Fruit fly (Drosophila melanogaster) whole organism, embryonic: Measurements from ENCODE around the gene Mtl.

Experiments
- Abd-B ChIP-seq: fragments of 200-800 bp; sonication (Bioruptor generic); optimal IDR thresholded peaks from 2 replicates; lab custom pipeline; 2018; ENCODE audit warnings: missing biosample characterization, mild to moderate bottlenecking, missing genetic modification characterization, moderate library complexity
- Atf6 ChIP-seq: fragments of 200-800 bp; sonication (Bioruptor generic); IDR thresholded peaks from 2 replicates; pipeline ENCODE4 v1.3.6; 2022; ENCODE audit warnings: missing biosample characterization, missing genetic modification characterization
- Blimp-1 ChIP-seq: fragments of 200-800 bp; sonication (Bioruptor generic); optimal IDR thresholded peaks from 3 replicates; lab custom pipeline; 2018; ENCODE audit warnings: missing biosample characterization, missing genetic modification characterization, mild to moderate bottlenecking, moderate library complexity, missing genetic modification reagents
- CG10147 ChIP-seq: fragments of 200-800 bp; sonication (Bioruptor generic); optimal IDR thresholded peaks from 2 replicates; lab custom pipeline; 2019; ENCODE audit warnings: missing biosample characterization, mild to moderate bottlenecking, missing genetic modification characterization, moderate library complexity
- CG10267 ChIP-seq: fragments of 200-800 bp; sonication (Bioruptor generic); optimal IDR thresholded peaks from 2 replicates; lab custom pipeline; 2018; ENCODE audit warnings: missing biosample characterization, mild to moderate bottlenecking, missing genetic modification characterization, moderate library complexity
- CG11456 ChIP-seq: fragments of 200-800 bp; sonication (Bioruptor generic); IDR thresholded peaks from 3 replicates; pipeline ENCODE4 v1.3.6; 2022; ENCODE audit warnings: missing biosample characterization, missing genetic modification characterization
- CG11723 ChIP-seq: fragments of 200-800 bp; sonication (Bioruptor generic); optimal IDR thresholded peaks from 2 replicates; lab custom pipeline; 2017; ENCODE audit warnings: missing biosample characterization, mild to moderate bottlenecking, missing genetic modification characterization
- CG16813 ChIP-seq: fragments of 200-800 bp; sonication (Bioruptor generic); IDR thresholded peaks from 3 replicates; pipeline ENCODE4 v1.3.6; 2022; ENCODE audit warnings: missing biosample characterization, missing genetic modification characterization; ENCODE audit not compliant: partially characterized antibody
- CG18764 ChIP-seq: fragments of 200-800 bp; sonication (Bioruptor generic); optimal IDR thresholded peaks from 3 replicates; lab custom pipeline; 2016; ENCODE audit warnings: missing biosample characterization, missing genetic modification characterization
- CG3163 ChIP-seq: fragments of 200-800 bp; sonication (Bioruptor generic); optimal IDR thresholded peaks from 3 replicates; lab custom pipeline; 2016; ENCODE audit warnings: missing biosample characterization, missing genetic modification characterization
- CG3281 ChIP-seq: fragments of 200-800 bp; sonication (Bioruptor generic); optimal IDR thresholded peaks from 3 replicates; lab custom pipeline; 2017; ENCODE audit warnings: missing biosample characterization, mild to moderate bottlenecking, missing genetic modification characterization
- CG3995 ChIP-seq: fragments of 200-800 bp; sonication (Bioruptor generic); optimal IDR thresholded peaks from 3 replicates; lab custom pipeline; 2016; ENCODE audit warnings: missing biosample characterization, missing genetic modification characterization
- CG5180 ChIP-seq: fragments of 200-800 bp; sonication (Bioruptor generic); optimal IDR thresholded peaks from 3 replicates; lab custom pipeline; 2017; ENCODE audit warnings: missing biosample characterization, missing genetic modification characterization, mild to moderate bottlenecking, moderate library complexity, missing genetic modification reagents
- CG7556 ChIP-seq: fragments of 200-800 bp; sonication (Bioruptor generic); optimal IDR thresholded peaks from 2 replicates; lab custom pipeline; 2017; ENCODE audit warnings: missing biosample characterization, mild to moderate bottlenecking, missing genetic modification characterization
- CG8765 ChIP-seq: fragments of 200-800 bp; sonication (Bioruptor generic); IDR thresholded peaks from 2 replicates; pipeline ENCODE4 v1.3.6; 2022; ENCODE audit warnings: missing biosample characterization, missing genetic modification characterization
- CG9817 ChIP-seq: fragments of 200-800 bp; sonication (Bioruptor generic); optimal IDR thresholded peaks from 2 replicates; lab custom pipeline; 2018; ENCODE audit warnings: missing biosample characterization, mild to moderate bottlenecking, missing genetic modification characterization, moderate library complexity
- CG9932 ChIP-seq: fragments of 200-800 bp; sonication (Bioruptor generic); IDR thresholded peaks from 2 replicates; pipeline ENCODE4 v1.3.6; 2022; ENCODE audit warnings: missing biosample characterization, missing genetic modification characterization
- D19B ChIP-seq: fragments of 200-800 bp; sonication (Bioruptor generic); optimal IDR thresholded peaks from 2 replicates; lab custom pipeline; 2017; ENCODE audit warnings: missing biosample characterization, mild to moderate bottlenecking, missing genetic modification characterization
- Doc2 ChIP-seq: fragments of 200-800 bp; sonication (Bioruptor generic); IDR thresholded peaks from 2 replicates; pipeline ENCODE4 v1.3.6; 2022; ENCODE audit warnings: missing biosample characterization, missing genetic modification characterization
- E2f1 ChIP-seq: fragments of 200-800 bp; sonication (Bioruptor generic); IDR thresholded peaks from 2 replicates; pipeline ENCODE4 v1.3.6; 2022; ENCODE audit warnings: missing biosample characterization, missing genetic modification characterization
- H2.0 ChIP-seq: fragments of 200-800 bp; sonication (Bioruptor generic); IDR thresholded peaks from 2 replicates; pipeline ENCODE4 v1.3.6; 2022; ENCODE audit warnings: missing biosample characterization, missing genetic modification characterization
- Hand ChIP-seq: fragments of 200-800 bp; sonication (Bioruptor generic); optimal IDR thresholded peaks from 2 replicates; lab custom pipeline; 2017; ENCODE audit warnings: mild to moderate bottlenecking, missing biosample characterization, missing genetic modification reagents, missing genetic modification characterization
- HmgZ ChIP-seq: fragments of 200-800 bp; sonication (Bioruptor generic); optimal IDR thresholded peaks from 2 replicates; lab custom pipeline; 2018; ENCODE audit warnings: missing biosample characterization, mild to moderate bottlenecking, missing genetic modification characterization
- Hr39 ChIP-seq: fragments of >200 bp; optimal IDR thresholded peaks from 2 replicates; lab custom pipeline; 2017
- Max ChIP-seq: fragments of 200-800 bp; sonication (Bioruptor generic); optimal IDR thresholded peaks from 2 replicates; lab custom pipeline; 2016; ENCODE audit warnings: missing biosample characterization, mild to moderate bottlenecking, missing genetic modification characterization
- NC2α ChIP-seq: fragments of 200-800 bp; sonication (Bioruptor generic); optimal IDR thresholded peaks from 2 replicates; lab custom pipeline; 2016; ENCODE audit warnings: missing biosample characterization, missing genetic modification characterization
- Nf-YC ChIP-seq: fragments of 200-800 bp; optimal IDR thresholded peaks from 3 replicates; lab custom pipeline; 2019; ENCODE audit warnings: missing biosample characterization, mild to moderate bottlenecking, missing genetic modification characterization, moderate library complexity
- Trl ChIP-seq, 3 experiments: fragments of >200 bp in 2 of 3; fragments of 200-800 bp in 1 of 3; sonication (Bioruptor generic) in 1 of 3; optimal IDR thresholded peaks; 2 replicates in 1 of 3; 3 replicates in 2 of 3; lab custom pipeline; 2016 to 2017; ENCODE audit warnings: missing biosample characterization in 1 of 3, missing genetic modification characterization in 1 of 3
- ap ChIP-seq: fragments of 200-800 bp; sonication (Bioruptor generic); IDR thresholded peaks from 2 replicates; pipeline ENCODE4 v1.3.6; 2022; ENCODE audit warnings: missing biosample characterization, missing genetic modification characterization
- ci ChIP-seq: fragments of 200-800 bp; sonication (Bioruptor generic); IDR thresholded peaks from 3 replicates; pipeline ENCODE4 v1.3.6; 2022; ENCODE audit warnings: missing biosample characterization, missing genetic modification characterization
- dimm ChIP-seq: fragments of 200-800 bp; sonication (Bioruptor generic); IDR thresholded peaks from 2 replicates; pipeline ENCODE4 v1.3.6; 2022; ENCODE audit warnings: missing biosample characterization, missing genetic modification characterization
- dmrt99B ChIP-seq: fragments of 200-800 bp; sonication (Bioruptor generic); optimal IDR thresholded peaks from 2 replicates; lab custom pipeline; 2018; ENCODE audit warnings: missing biosample characterization, mild to moderate bottlenecking, missing genetic modification characterization, moderate library complexity
- esg ChIP-seq: fragments of 200-800 bp; sonication (Bioruptor generic); conservative IDR thresholded peaks from 2 replicates; pipeline ENCODE4 v1.3.6; 2022; ENCODE audit warnings: missing biosample characterization, missing genetic modification characterization
- fd96Cb ChIP-seq: fragments of 200-800 bp; sonication (Bioruptor generic); optimal IDR thresholded peaks from 2 replicates; lab custom pipeline; 2018; ENCODE audit warnings: missing biosample characterization, mild to moderate bottlenecking, missing genetic modification characterization, moderate library complexity
- gce ChIP-seq: fragments of 200-800 bp; sonication (Bioruptor generic); IDR thresholded peaks from 3 replicates; pipeline ENCODE4 v1.3.6; 2022; ENCODE audit warnings: missing biosample characterization, missing genetic modification characterization
- grau ChIP-seq: fragments of 200-800 bp; optimal IDR thresholded peaks from 3 replicates; lab custom pipeline; 2019; ENCODE audit warnings: missing biosample characterization, mild to moderate bottlenecking, missing genetic modification characterization, moderate library complexity
- gro ChIP-seq: fragments of 200-800 bp; sonication (Bioruptor generic); optimal IDR thresholded peaks from 2 replicates; lab custom pipeline; 2016; ENCODE audit warnings: missing biosample characterization, missing genetic modification characterization
- gsb-n ChIP-seq: fragments of 200-800 bp; sonication (Bioruptor generic); optimal IDR thresholded peaks from 3 replicates; lab custom pipeline; 2018; ENCODE audit warnings: missing biosample characterization, mild to moderate bottlenecking, missing genetic modification characterization
- lilli ChIP-seq: fragments of 200-800 bp; sonication (Bioruptor generic); optimal IDR thresholded peaks from 3 replicates; lab custom pipeline; 2016; ENCODE audit warnings: missing biosample characterization, missing genetic modification characterization
- lmd ChIP-seq: fragments of 200-800 bp; sonication (Bioruptor generic); IDR thresholded peaks from 2 replicates; pipeline ENCODE4 v1.3.6; 2022; ENCODE audit warnings: missing biosample characterization, missing genetic modification characterization
- nerfin-2 ChIP-seq: fragments of 200-800 bp; sonication (Bioruptor generic); IDR thresholded peaks from 2 replicates; pipeline ENCODE4 v1.3.6; 2022; ENCODE audit warnings: missing biosample characterization, missing genetic modification characterization; ENCODE audit not compliant: partially characterized antibody
- phol ChIP-seq: fragments of 200-800 bp; sonication (Bioruptor generic); optimal IDR thresholded peaks from 3 replicates; lab custom pipeline; 2018; ENCODE audit warnings: missing biosample characterization, mild to moderate bottlenecking, missing genetic modification characterization, moderate library complexity
- pita ChIP-seq: fragments of 200-800 bp; sonication (Bioruptor generic); optimal IDR thresholded peaks from 2 replicates; lab custom pipeline; 2017; ENCODE audit warnings: missing biosample characterization, mild to moderate bottlenecking, missing genetic modification characterization
- rib ChIP-seq: fragments of 200-800 bp; sonication (Bioruptor generic); IDR thresholded peaks from 2 replicates; pipeline ENCODE4 v1.3.6; 2022; ENCODE audit warnings: missing biosample characterization, missing genetic modification characterization
- sug ChIP-seq: fragments of 200-800 bp; optimal IDR thresholded peaks from 2 replicates; lab custom pipeline; 2019; ENCODE audit warnings: missing biosample characterization, mild to moderate bottlenecking, missing genetic modification characterization, moderate library complexity
- tgo ChIP-seq: fragments of 200-800 bp; sonication (Bioruptor generic); IDR thresholded peaks from 3 replicates; pipeline ENCODE4 v1.3.6; 2022; ENCODE audit warnings: missing biosample characterization, missing genetic modification characterization
- tup ChIP-seq: fragments of 200-800 bp; sonication (Bioruptor generic); optimal IDR thresholded peaks from 2 replicates; lab custom pipeline; 2016; ENCODE audit warnings: missing biosample characterization, mild to moderate bottlenecking, missing genetic modification characterization, moderate library complexity
- vnd ChIP-seq: fragments of 200-800 bp; sonication (Bioruptor generic); IDR thresholded peaks from 3 replicates; pipeline ENCODE4 v1.3.6; 2022; ENCODE audit warnings: missing biosample characterization, missing genetic modification characterization; ENCODE audit not compliant: partially characterized antibody
- vvl ChIP-seq: fragments of 200-800 bp; sonication (Bioruptor generic); IDR thresholded peaks from 2 replicates; pipeline ENCODE4 v1.3.6; 2022; ENCODE audit warnings: missing biosample characterization, missing genetic modification characterization
- zen2 ChIP-seq: fragments of 200-800 bp; sonication (Bioruptor generic); IDR thresholded peaks from 3 replicates; pipeline ENCODE4 v1.3.6; 2022; ENCODE audit warnings: missing biosample characterization, missing genetic modification characterization; ENCODE audit not compliant: partially characterized antibody

The Mtl gene

DNA sequence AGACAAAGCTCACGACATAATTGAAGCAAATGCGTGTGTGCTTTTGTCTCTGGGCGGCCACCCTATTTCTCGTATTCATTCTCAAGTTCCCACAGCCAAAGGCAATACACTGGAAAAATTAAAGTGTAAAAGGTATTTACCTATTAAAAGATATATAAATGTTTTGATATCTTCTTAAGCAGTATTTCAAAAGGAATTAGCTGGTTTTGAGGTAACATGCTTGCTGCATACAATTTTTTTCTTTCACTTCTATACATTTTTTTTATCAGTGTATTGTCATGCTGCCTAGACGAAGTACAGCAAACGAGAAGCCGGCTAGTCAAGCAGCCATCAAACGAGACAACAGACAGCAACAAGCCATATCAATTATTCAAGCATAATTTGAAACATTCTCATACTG is 22.4 kb upstream of the Mtl start (continued):
- no peak for TF ChIP-seq D19B (GFP tag; lab: Kevin White, UChicago)
- TF ChIP-seq ap, result 0 out of 2 replicates have a peak, but pooled peaks have one; percentile 32
- peak; percentile 37 for TF ChIP-seq esg (GFP tag; lab: Robert Waterston, UW)
- no peak for TF ChIP-seq Max (GFP tag; lab: Kevin White, UChicago)
- TF ChIP-seq fd96Cb (tag; lab: Kevin White, UChicago), result peak; percentile 4
- TF ChIP-seq gro (GFP tag; lab: Kevin White, UChicago), result no peak
- peak; percentile 57; the same call in 1 of the 2 replicates for TF ChIP-seq Atf6 (GFP tag; lab: Robert Waterston, UW)
- TF ChIP-seq Hr39 (lab: Kevin White, UChicago), result no peak
- TF ChIP-seq CG11456, result no peak
- TF ChIP-seq CG16813 (GFP tag; lab: Robert Waterston, UW), result no peak
- TF ChIP-seq CG3995 (GFP tag; lab: Kevin White, UChicago), result no peak
- no peak for TF ChIP-seq tup (GFP tag; lab: Kevin White, UChicago)
- no peak for TF ChIP-seq vnd (GFP tag; lab: Robert Waterston, UW)
- peak; percentile 8 for TF ChIP-seq grau
- TF ChIP-seq CG10147 (GFP tag; lab: Kevin White, UChicago), result peak; percentile 21
- TF ChIP-seq pita, result no peak
- no peak for TF ChIP-seq tgo
- TF ChIP-seq zen2 (GFP tag; lab: Robert Waterston, UW), result no peak
- peak; percentile 12; the same call in 1 of the 2 replicates for TF ChIP-seq dimm
- no peak for TF ChIP-seq rib
- TF ChIP-seq CG3281 (GFP tag; lab: Kevin White, UChicago), result peak; percentile 40
- TF ChIP-seq HmgZ, result no peak
- no peak for TF ChIP-seq CG9817 (tag; lab: Kevin White, UChicago)
- 0 out of 2 replicates have a peak, but pooled peaks have one; percentile 16 for TF ChIP-seq vvl
- TF ChIP-seq lmd, result peak; percentile 32; the same call in 1 of the 2 replicates
- no peak for TF ChIP-seq CG11723 (GFP tag; lab: Kevin White, UChicago)
- no peak for TF ChIP-seq CG3163 (GFP tag; lab: Kevin White, UChicago)
- TF ChIP-seq gsb-n (tag; lab: Kevin White, UChicago), result no peak
- peak; percentile 15 for TF ChIP-seq sug
- TF ChIP-seq phol (tag; lab: Kevin White, UChicago), result peak; percentile 47
- peak; percentile 8 for TF ChIP-seq CG7556 (GFP tag; lab: Kevin White, UChicago)
- TF ChIP-seq Hand (GFP tag; lab: Kevin White, UChicago), result no peak
- TF ChIP-seq CG9932, result 0 out of 2 replicates have a peak, but pooled peaks have one; percentile 37
- TF ChIP-seq gce (GFP tag; lab: Robert Waterston, UW), result no peak
- TF ChIP-seq lilli, result no peak
- 0 out of 3 replicates have a peak, but pooled peaks have one; percentile 8 for TF ChIP-seq ci
- TF ChIP-seq Trl (optimal IDR thresholded peaks at IDR 0.05; lab: Kevin White, UChicago), result no peak
- TF ChIP-seq Trl (GFP tag; optimal IDR thresholded peaks at IDR 0.05; lab: Kevin White, UChicago), result no peak
- TF ChIP-seq Abd-B (GFP tag; lab: Kevin White, UChicago), result no peak
- TF ChIP-seq NC2α, result no peak
- TF ChIP-seq Doc2 (GFP tag; lab: Robert Waterston, UW), result no peak
- TF ChIP-seq CG8765 (GFP tag; lab: Robert Waterston, UW), result no peak
- TF ChIP-seq E2f1 (GFP tag; lab: Robert Waterston, UW), result no peak
- TF ChIP-seq dmrt99B (tag; lab: Kevin White, UChicago), result peak; percentile 47
- TF ChIP-seq CG10267 (tag; lab: Kevin White, UChicago), result no peak
- no peak for TF ChIP-seq nerfin-2 (GFP tag; lab: Robert Waterston, UW)
- TF ChIP-seq CG18764 (GFP tag; lab: Kevin White, UChicago), result no peak
- TF ChIP-seq Blimp-1 (GFP tag; lab: Kevin White, UChicago), result peak; percentile 39
- no peak for TF ChIP-seq CG5180 (GFP tag; lab: Kevin White, UChicago)
- TF ChIP-seq H2.0 (GFP tag; lab: Robert Waterston, UW), result no peak
- TF ChIP-seq Nf-YC, result no peak
